Worm (Caenorhabditis elegans) whole organism, L1 larva: ENCODE data around the gene dyf-11.

Source experiments
- dpl-1 ChIP-seq, 3 experiments: fragments of 150-350 bp in 2 of 3; sonication (generic microtip) in 1 of 3; optimal IDR thresholded peaks; 2 replicates each; lab custom pipeline; 2014 to 2017; ENCODE audit warnings: missing biosample characterization in 3 of 3, missing genetic modification characterization in 3 of 3, missing genetic modification reagents in 3 of 3
- fkh-4 ChIP-seq: sonication (generic microtip); optimal IDR thresholded peaks from 2 replicates; lab custom pipeline; 2016; ENCODE audit warnings: missing compliant biosample characterization, missing genetic modification characterization, borderline replicate concordance
- pqm-1 ChIP-seq: sonication (generic microtip); optimal IDR thresholded peaks from 3 replicates; lab custom pipeline; 2017; ENCODE audit warnings: missing biosample characterization, missing genetic modification characterization
- unc-98 ChIP-seq: fragments of 200-800 bp; sonication (Bioruptor generic); IDR thresholded peaks from 2 replicates; pipeline ENCODE4 v1.3.6; 2022; ENCODE audit warnings: missing genetic modification characterization, missing compliant biosample characterization
- ztf-11 ChIP-seq, 2 experiments: sonication (generic microtip); optimal IDR thresholded peaks; 2 replicates each; lab custom pipeline; 2016 to 2017; ENCODE audit warnings: missing genetic modification characterization in 2 of 2, missing biosample characterization in 1 of 2, missing compliant biosample characterization in 1 of 2

DNA sequence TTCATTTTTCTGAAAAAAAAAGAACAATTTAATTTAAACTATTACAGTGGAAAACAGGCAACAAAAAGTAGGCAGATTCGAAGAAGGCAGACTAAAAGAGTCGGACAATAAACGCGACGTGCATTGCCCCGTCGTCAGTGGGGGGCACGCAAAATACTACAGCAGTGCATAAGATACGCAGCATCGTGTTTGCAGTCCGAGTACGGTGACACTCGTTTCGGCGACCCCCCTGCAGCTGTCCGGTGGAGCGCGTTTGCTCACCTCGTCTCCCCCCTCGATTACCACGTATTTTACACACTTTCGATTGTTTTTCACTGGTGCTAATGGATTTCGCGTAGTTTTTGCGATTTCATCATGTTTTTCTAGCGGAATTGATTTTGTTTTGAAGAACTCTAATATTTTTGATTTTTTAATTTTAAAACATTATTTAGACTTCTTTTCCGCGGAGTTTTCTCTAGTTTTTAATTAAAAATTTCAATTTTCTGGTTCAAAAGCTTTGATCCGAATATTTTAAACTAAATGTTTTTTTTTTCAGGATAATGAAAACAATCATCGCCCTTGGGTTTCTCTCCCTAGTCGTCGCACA lies 4.6 kb downstream of the dyf-11 start, which contains the start of the genes trap-2 and ile-2:
- TF ChIP-seq fkh-4 (tag; lab: Kevin White, UChicago) = no peak
- no peak for TF ChIP-seq unc-98 (GFP tag; lab: Robert Waterston, UW)
- TF ChIP-seq ztf-11 (tag; optimal IDR thresholded peaks at IDR 0.05; lab: Kevin White, UChicago) = peak in 1 of 2 experiments; percentile 40
- TF ChIP-seq pqm-1 (tag; lab: Kevin White, UChicago) = no peak
- TF ChIP-seq dpl-1 (GFP tag; optimal IDR thresholded peaks at IDR 0.05; lab: Kevin White, UChicago) = peak; percentile 65 to 69 (median 68)
